Fruit fly (Drosophila melanogaster) whole organism: ENCODE results near the gene Tmx3.

Experiments
- EcR ChIP-seq, 2 experiments: fragments of >200 bp; optimal IDR thresholded peaks; 2 replicates each; lab custom pipeline; 2017; ENCODE audit warnings: missing biosample characterization in 2 of 2, missing genetic modification characterization in 2 of 2, missing genetic modification reagents in 2 of 2
- pan ChIP-seq: fragments of >200 bp; optimal IDR thresholded peaks from 2 replicates; lab custom pipeline; 2017
- psq ChIP-seq: fragments of >200 bp; optimal IDR thresholded peaks from 2 replicates; lab custom pipeline; 2017
- usp ChIP-seq: fragments of >200 bp; optimal IDR thresholded peaks from 2 replicates; lab custom pipeline; 2017; ENCODE audit warnings: missing biosample characterization, missing genetic modification characterization, mixed read lengths

dm6 chr3L:16231857-16232256 lies 3.0 kb downstream of the Tmx3 start, which contains the start of the genes PDCD-5 and MED10:
- TF ChIP-seq usp (GFP tag; lab: Kevin White, UChicago) (no peak), psq (no peak), pan (lab: Kevin White, UChicago) (no peak), EcR (GFP tag; optimal IDR thresholded peaks at IDR 0.05; lab: Kevin White, UChicago) (no peak)
